Fruit fly (Drosophila melanogaster) whole organism, prepupa: Measurements from ENCODE around the gene CG2124.

ENCODE experiments used
- CG10631 ChIP-seq: fragments of 200-800 bp; sonication (Bioruptor generic); optimal IDR thresholded peaks from 2 replicates; lab custom pipeline; 2016; ENCODE audit warnings: missing biosample characterization, missing genetic modification characterization
- CG11294 ChIP-seq: fragments of 200-800 bp; sonication (Bioruptor generic); IDR thresholded peaks from 2 replicates; pipeline ENCODE4 v1.3.6; 2022; ENCODE audit warnings: missing biosample characterization, missing genetic modification characterization
- CG11762 ChIP-seq: fragments of 200-800 bp; sonication (Bioruptor generic); optimal IDR thresholded peaks from 3 replicates; lab custom pipeline; 2016; ENCODE audit warnings: missing biosample characterization, missing genetic modification characterization; ENCODE audit not compliant: insufficient read depth
- CG11902 ChIP-seq: fragments of 200-800 bp; sonication (Bioruptor generic); optimal IDR thresholded peaks from 3 replicates; lab custom pipeline; 2016; ENCODE audit warnings: missing biosample characterization, missing genetic modification characterization
- CG15336 ChIP-seq: fragments of 200-800 bp; sonication (Bioruptor generic); IDR thresholded peaks from 2 replicates; pipeline ENCODE4 v1.3.6; 2022; ENCODE audit warnings: missing biosample characterization, missing genetic modification characterization
- CG1621 ChIP-seq: fragments of 200-800 bp; sonication (Bioruptor generic); optimal IDR thresholded peaks from 3 replicates; lab custom pipeline; 2018; ENCODE audit warnings: missing biosample characterization, mild to moderate bottlenecking, missing genetic modification characterization
- CG3032 ChIP-seq: fragments of 200-800 bp; optimal IDR thresholded peaks from 2 replicates; lab custom pipeline; 2019; ENCODE audit warnings: missing biosample characterization, mild to moderate bottlenecking, missing genetic modification characterization, moderate library complexity
- CG31627 ChIP-seq: fragments of 200-800 bp; sonication (Bioruptor generic); optimal IDR thresholded peaks from 3 replicates; lab custom pipeline; 2016; ENCODE audit warnings: missing biosample characterization, missing genetic modification characterization
- CG32006 ChIP-seq: fragments of 200-800 bp; sonication (Bioruptor generic); optimal IDR thresholded peaks from 3 replicates; lab custom pipeline; 2017; ENCODE audit warnings: missing biosample characterization, mild to moderate bottlenecking, missing genetic modification characterization
- CG34406 ChIP-seq: fragments of 200-800 bp; sonication (Bioruptor generic); optimal IDR thresholded peaks from 3 replicates; lab custom pipeline; 2016; ENCODE audit warnings: missing biosample characterization, missing genetic modification characterization
- CG3919 ChIP-seq: fragments of 200-800 bp; sonication (Bioruptor generic); optimal IDR thresholded peaks from 3 replicates; lab custom pipeline; 2016; ENCODE audit warnings: missing biosample characterization, missing genetic modification characterization
- CG6163 ChIP-seq: fragments of 200-800 bp; sonication (Bioruptor generic); IDR thresholded peaks from 3 replicates; pipeline ENCODE4 v1.3.6; 2022; ENCODE audit warnings: missing biosample characterization, missing genetic modification characterization
- CG6276 ChIP-seq: fragments of 200-800 bp; sonication (Bioruptor generic); optimal IDR thresholded peaks from 2 replicates; lab custom pipeline; 2017; ENCODE audit warnings: missing biosample characterization, mild to moderate bottlenecking, missing genetic modification characterization
- CG6854 ChIP-seq: fragments of 200-800 bp; sonication (Bioruptor generic); optimal IDR thresholded peaks from 2 replicates; lab custom pipeline; 2017; ENCODE audit warnings: missing biosample characterization, mild to moderate bottlenecking, missing genetic modification characterization
- CG7368 ChIP-seq: fragments of 200-800 bp; sonication (Bioruptor generic); optimal IDR thresholded peaks from 3 replicates; lab custom pipeline; 2016; ENCODE audit warnings: missing biosample characterization, missing genetic modification characterization
- CG8119 ChIP-seq: fragments of 200-800 bp; sonication (Bioruptor generic); IDR thresholded peaks from 3 replicates; pipeline ENCODE4 v1.3.6; 2022; ENCODE audit warnings: missing biosample characterization, missing genetic modification characterization
- CG8319 ChIP-seq: fragments of 200-800 bp; sonication (Bioruptor generic); optimal IDR thresholded peaks from 3 replicates; lab custom pipeline; 2016; ENCODE audit warnings: missing biosample characterization, missing genetic modification characterization
- Eip75B ChIP-seq: fragments of 200-800 bp; sonication (Bioruptor generic); optimal IDR thresholded peaks from 3 replicates; lab custom pipeline; 2016; ENCODE audit warnings: missing biosample characterization, missing genetic modification characterization
- Eip93F ChIP-seq: fragments of 200-800 bp; sonication (Bioruptor generic); optimal IDR thresholded peaks from 2 replicates; lab custom pipeline; 2016; ENCODE audit warnings: missing biosample characterization, mild to moderate bottlenecking, missing genetic modification characterization
- Ets21C ChIP-seq: fragments of 200-800 bp; sonication (Bioruptor generic); optimal IDR thresholded peaks from 3 replicates; lab custom pipeline; 2016; ENCODE audit warnings: missing biosample characterization, missing genetic modification characterization
- Ets96B ChIP-seq: fragments of 200-800 bp; optimal IDR thresholded peaks from 2 replicates; lab custom pipeline; 2019; ENCODE audit warnings: missing biosample characterization, mild to moderate bottlenecking, missing genetic modification characterization, moderate library complexity
- Gug ChIP-seq: fragments of 200-800 bp; sonication (Bioruptor generic); IDR thresholded peaks from 2 replicates; pipeline ENCODE4 v1.3.6; 2022; ENCODE audit warnings: missing biosample characterization, missing genetic modification characterization
- Lpt ChIP-seq: fragments of 200-800 bp; sonication (Bioruptor generic); optimal IDR thresholded peaks from 3 replicates; lab custom pipeline; 2016; ENCODE audit warnings: missing biosample characterization, missing genetic modification characterization
- OdsH ChIP-seq: fragments of 200-800 bp; sonication (Bioruptor generic); optimal IDR thresholded peaks from 3 replicates; lab custom pipeline; 2016; ENCODE audit warnings: missing biosample characterization, missing genetic modification characterization
- Smox ChIP-seq: fragments of 200-800 bp; sonication (Bioruptor generic); optimal IDR thresholded peaks from 3 replicates; lab custom pipeline; 2016; ENCODE audit warnings: missing biosample characterization, missing genetic modification characterization
- Sox102F ChIP-seq: fragments of 200-800 bp; sonication (Bioruptor generic); optimal IDR thresholded peaks from 2 replicates; lab custom pipeline; 2016; ENCODE audit warnings: missing biosample characterization, mild to moderate bottlenecking, missing genetic modification characterization
- Sox15 ChIP-seq: fragments of 200-800 bp; sonication (Bioruptor generic); optimal IDR thresholded peaks from 3 replicates; lab custom pipeline; 2016; ENCODE audit warnings: missing biosample characterization, missing genetic modification characterization
- achi ChIP-seq: fragments of 200-800 bp; sonication (Bioruptor generic); optimal IDR thresholded peaks from 3 replicates; lab custom pipeline; 2016; ENCODE audit warnings: missing biosample characterization, missing genetic modification characterization
- acj6 ChIP-seq: fragments of 200-800 bp; sonication (Bioruptor generic); optimal IDR thresholded peaks from 3 replicates; lab custom pipeline; 2016; ENCODE audit warnings: missing biosample characterization, missing genetic modification characterization
- cyc ChIP-seq: fragments of 200-800 bp; sonication (Bioruptor generic); optimal IDR thresholded peaks from 3 replicates; lab custom pipeline; 2016; ENCODE audit warnings: missing biosample characterization, missing genetic modification characterization
- dac ChIP-seq: fragments of 200-800 bp; sonication (Bioruptor generic); optimal IDR thresholded peaks from 2 replicates; lab custom pipeline; 2017; ENCODE audit warnings: missing biosample characterization, mild to moderate bottlenecking, missing genetic modification characterization
- dsx ChIP-seq: fragments of 200-800 bp; optimal IDR thresholded peaks from 3 replicates; lab custom pipeline; 2019; ENCODE audit warnings: missing biosample characterization, mild to moderate bottlenecking, missing genetic modification characterization, moderate library complexity; ENCODE audit not compliant: poor library complexity, severe bottlenecking
- eg ChIP-seq: fragments of 200-800 bp; sonication (Bioruptor generic); IDR thresholded peaks from 3 replicates; pipeline ENCODE4 v1.3.6; 2022; ENCODE audit warnings: missing biosample characterization, missing genetic modification characterization
- esn ChIP-seq: fragments of 200-800 bp; sonication (Bioruptor generic); optimal IDR thresholded peaks from 2 replicates; lab custom pipeline; 2016; ENCODE audit warnings: missing biosample characterization, mild to moderate bottlenecking, missing genetic modification characterization, moderate library complexity
- fd59A ChIP-seq: fragments of 200-800 bp; sonication (Bioruptor generic); optimal IDR thresholded peaks from 2 replicates; lab custom pipeline; 2017; ENCODE audit warnings: missing biosample characterization, mild to moderate bottlenecking, missing genetic modification characterization, missing genetic modification reagents
- fd85E ChIP-seq: fragments of 200-800 bp; sonication (Bioruptor generic); optimal IDR thresholded peaks from 3 replicates; lab custom pipeline; 2016; ENCODE audit warnings: missing biosample characterization, missing genetic modification characterization
- fkh ChIP-seq: fragments of 200-800 bp; sonication (Bioruptor generic); optimal IDR thresholded peaks from 3 replicates; lab custom pipeline; 2017; ENCODE audit warnings: missing biosample characterization, mild to moderate bottlenecking, missing genetic modification characterization, moderate library complexity
- net ChIP-seq: fragments of 200-800 bp; sonication (Bioruptor generic); optimal IDR thresholded peaks from 3 replicates; lab custom pipeline; 2016; ENCODE audit warnings: missing biosample characterization, missing genetic modification characterization
- pdm3 ChIP-seq: fragments of 200-800 bp; sonication (Bioruptor generic); optimal IDR thresholded peaks from 3 replicates; lab custom pipeline; 2016; ENCODE audit warnings: missing biosample characterization, missing genetic modification characterization
- spab ChIP-seq: fragments of 200-800 bp; sonication (Bioruptor generic); optimal IDR thresholded peaks from 2 replicates; lab custom pipeline; 2017; ENCODE audit warnings: missing biosample characterization, mild to moderate bottlenecking, missing genetic modification characterization, missing genetic modification reagents
- ss ChIP-seq, 2 experiments: fragments of 200-800 bp; sonication (Bioruptor generic); optimal IDR thresholded peaks; 2 replicates in 1 of 2; 3 replicates in 1 of 2; lab custom pipeline; 2017 to 2018; ENCODE audit warnings: mild to moderate bottlenecking in 2 of 2, missing biosample characterization in 2 of 2, missing genetic modification characterization in 2 of 2, moderate library complexity in 1 of 2
- svp ChIP-seq: fragments of 200-800 bp; sonication (Bioruptor generic); peaks from one replicate; lab custom pipeline; 2016; ENCODE audit warnings: missing biosample characterization, missing genetic modification characterization
- vri ChIP-seq: fragments of 200-800 bp; sonication (Bioruptor generic); optimal IDR thresholded peaks from 3 replicates; lab custom pipeline; 2016; ENCODE audit warnings: missing biosample characterization, mild to moderate bottlenecking, missing genetic modification characterization

Gene CG2124

dm6 chrX:10557432-10557831 lies 38.5 kb upstream of the CG2124 start (continued):
- TF ChIP-seq OdsH (GFP tag; lab: Kevin White, UChicago) (peak; percentile 93), Ets21C (GFP tag; lab: Kevin White, UChicago) (peak; percentile 81), CG32006 (GFP tag; lab: Kevin White, UChicago) (peak; percentile 98), CG3919 (GFP tag; lab: Kevin White, UChicago) (peak; percentile 92), dsx (GFP tag; lab: Kevin White, UChicago) (peak; percentile 58), cyc (peak; percentile 85), CG31627 (GFP tag; lab: Kevin White, UChicago) (peak; percentile 86), CG10631 (GFP tag; lab: Kevin White, UChicago) (peak; percentile 89), eg (peak; percentile 84), CG11762 (GFP tag; lab: Kevin White, UChicago) (peak; percentile 87), CG8319 (GFP tag; lab: Kevin White, UChicago) (peak; percentile 82), Ets96B (tag; lab: Kevin White, UChicago) (peak; percentile 76), dac (peak; percentile 95), CG8119 (GFP tag; lab: Robert Waterston, UW) (peak; percentile 96), ss (GFP tag; optimal IDR thresholded peaks at IDR 0.05; lab: Kevin White, UChicago) (peak; percentile 41 to 69), Eip93F (GFP tag; lab: Kevin White, UChicago) (peak; percentile 53), CG7368 (GFP tag; lab: Kevin White, UChicago) (peak; percentile 86), Gug (GFP tag; lab: Robert Waterston, UW) (peak; percentile 79), vri (GFP tag; lab: Kevin White, UChicago) (peak; percentile 46), net (GFP tag; lab: Kevin White, UChicago) (peak; percentile 90), spab (peak; percentile 67), Eip75B (GFP tag; lab: Kevin White, UChicago) (peak; percentile 87), esn (GFP tag; lab: Kevin White, UChicago) (peak; percentile 93), CG6276 (GFP tag; lab: Kevin White, UChicago) (peak; percentile 95), CG11294 (GFP tag; lab: Robert Waterston, UW) (peak; percentile 50), Lpt (GFP tag; lab: Kevin White, UChicago) (peak; percentile 95), pdm3 (peak; percentile 88), CG15336 (peak; percentile 94), fkh (GFP tag; lab: Kevin White, UChicago) (no peak), CG6163 (GFP tag; lab: Robert Waterston, UW) (peak; percentile 83), CG6854 (GFP tag; lab: Kevin White, UChicago) (peak; percentile 94), svp (GFP tag; lab: Kevin White, UChicago) (peak; percentile 96), CG34406 (GFP tag; lab: Kevin White, UChicago) (peak; percentile 91), CG1621 (tag; lab: Kevin White, UChicago) (peak; percentile 57), Sox102F (peak; percentile 93)
- TF ChIP-seq, all 60 proteins: peak for 58

DNA sequence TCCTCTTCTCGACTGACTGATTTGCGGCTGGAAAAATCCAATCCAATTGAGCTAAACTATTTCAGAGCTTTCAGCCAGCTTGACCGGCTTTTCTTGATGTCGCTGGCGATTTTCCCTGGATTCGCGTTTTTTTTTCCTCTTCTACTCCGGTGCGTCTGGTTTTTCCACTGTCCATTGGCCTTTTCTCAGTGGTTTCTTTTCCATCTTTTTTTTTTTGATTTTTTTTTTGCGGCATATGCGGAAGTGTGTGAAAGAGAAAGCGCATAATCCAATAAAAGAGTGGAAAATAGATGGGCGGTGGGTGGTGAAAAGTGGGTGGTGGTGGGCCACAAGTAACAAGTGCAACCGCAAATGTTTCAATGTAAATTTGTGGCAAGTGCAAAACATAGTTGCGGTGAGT lies 37.9 kb upstream of the CG2124 start:
- no peak for TF ChIP-seq acj6 (GFP tag; lab: Kevin White, UChicago)
- no peak for TF ChIP-seq CG6854 (GFP tag; lab: Kevin White, UChicago)
- TF ChIP-seq achi (GFP tag; lab: Kevin White, UChicago): no peak
- peak; percentile 65 for TF ChIP-seq CG6276 (GFP tag; lab: Kevin White, UChicago)
- no peak for TF ChIP-seq Smox (GFP tag; lab: Kevin White, UChicago)
- no peak for TF ChIP-seq CG34406 (GFP tag; lab: Kevin White, UChicago)
- TF ChIP-seq vri (GFP tag; lab: Kevin White, UChicago): no peak
- TF ChIP-seq fkh (GFP tag; lab: Kevin White, UChicago): no peak
- no peak for TF ChIP-seq CG31627 (GFP tag; lab: Kevin White, UChicago)
- TF ChIP-seq Sox15 (GFP tag; lab: Kevin White, UChicago): no peak
- peak; percentile 17 for TF ChIP-seq Lpt (GFP tag; lab: Kevin White, UChicago)
- TF ChIP-seq CG3032: no peak
- TF ChIP-seq CG11294 (GFP tag; lab: Robert Waterston, UW): no peak
- TF ChIP-seq Eip75B (GFP tag; lab: Kevin White, UChicago): no peak
- peak; percentile 59; the same call in 1 of the 2 replicates for TF ChIP-seq CG15336
- TF ChIP-seq fd85E (GFP tag; lab: Kevin White, UChicago): no peak
- TF ChIP-seq CG10631 (GFP tag; lab: Kevin White, UChicago): no peak
- no peak for TF ChIP-seq CG11902
- TF ChIP-seq eg: peak; percentile 72; the same call in 1 of the 3 replicates
- no peak for TF ChIP-seq Gug (GFP tag; lab: Robert Waterston, UW)
- TF ChIP-seq CG8119 (GFP tag; lab: Robert Waterston, UW): peak; percentile 66; the same call in 2 of the 3 replicates
- no peak for TF ChIP-seq dsx (GFP tag; lab: Kevin White, UChicago)
- no peak for TF ChIP-seq fd59A (GFP tag; lab: Kevin White, UChicago)
